Worm (Caenorhabditis elegans) whole organism, midembryonic: ENCODE measurements around the gene cyk-7.

Experiments used
- T22C8.4 ChIP-seq: fragments of 200-800 bp; sonication (Bioruptor generic); IDR thresholded peaks from 2 replicates; pipeline ENCODE4 v1.3.6; 2022; ENCODE audit warnings: missing genetic modification characterization, missing compliant biosample characterization
- cog-1 ChIP-seq: sonication (generic microtip); optimal IDR thresholded peaks from 2 replicates; lab custom pipeline; 2016; ENCODE audit warnings: missing genetic modification characterization, missing compliant biosample characterization
- flt-1 ChIP-seq: fragments of 200-800 bp; sonication (Bioruptor generic); IDR thresholded peaks from 2 replicates; pipeline ENCODE4 v1.3.6; 2022; ENCODE audit warnings: missing genetic modification characterization, missing compliant biosample characterization
- klf-2 ChIP-seq: fragments of 200-800 bp; sonication (Bioruptor generic); conservative IDR thresholded peaks from 2 replicates; pipeline ENCODE4 v1.3.6; 2022; ENCODE audit warnings: missing genetic modification reagents, missing genetic modification characterization, missing compliant biosample characterization
- med-1 ChIP-seq: sonication (generic microtip); optimal IDR thresholded peaks from 2 replicates; lab custom pipeline; 2017; ENCODE audit warnings: missing genetic modification characterization, mild to moderate bottlenecking, missing compliant biosample characterization, antibody characterized with exemption, missing genetic modification reagents; ENCODE audit not compliant: insufficient read depth
- ref-1 ChIP-seq: fragments of 200-800 bp; sonication (Bioruptor generic); conservative IDR thresholded peaks from 2 replicates; pipeline ENCODE4 v1.3.6; 2022; ENCODE audit warnings: missing genetic modification reagents, missing genetic modification characterization, missing compliant biosample characterization
- tab-1 ChIP-seq: fragments of 200-800 bp; sonication (Bioruptor generic); IDR thresholded peaks from 2 replicates; pipeline ENCODE4 v1.3.6; 2022; ENCODE audit warnings: missing genetic modification characterization, missing compliant biosample characterization
- ztf-23 ChIP-seq: fragments of 200-800 bp; sonication (Bioruptor generic); IDR thresholded peaks from 2 replicates; pipeline ENCODE4 v1.3.6; 2022; ENCODE audit warnings: missing genetic modification reagents, missing genetic modification characterization, missing compliant biosample characterization
- ztf-29 ChIP-seq: fragments of 200-800 bp; sonication (Bioruptor generic); IDR thresholded peaks from 2 replicates; pipeline ENCODE4 v1.3.6; 2022; ENCODE audit warnings: missing genetic modification reagents, missing genetic modification characterization, missing compliant biosample characterization

Gene cyk-7

ce11 chrIII:7824041-7824440, 28.8 kb upstream of the cyk-7 start:
- peak; percentile 56; the same call in 1 of the 2 replicates for TF ChIP-seq flt-1 (GFP tag; lab: Robert Waterston, UW)
- no peak for TF ChIP-seq cog-1

ce11 chrIII:7823285-7823684, 28.1 kb upstream of the cyk-7 start:
- TF ChIP-seq flt-1 (GFP tag; lab: Robert Waterston, UW) (no peak), cog-1 (no peak), T22C8.4 (GFP tag; lab: Robert Waterston, UW) (no peak), klf-2 (no peak), ref-1 (GFP tag; lab: Robert Waterston, UW) (no peak), ztf-23 (no peak), tab-1 (GFP tag; lab: Robert Waterston, UW) (no peak), med-1 (GFP tag; lab: Kevin White, UChicago) (no peak), ztf-29 (GFP tag; lab: Robert Waterston, UW) (no peak)

ce11 chrIII:7819866-7820265, 24.7 kb upstream of the cyk-7 start:
- no peak for TF ChIP-seq ref-1 (GFP tag; lab: Robert Waterston, UW)

ce11 chrIII:7818965-7819364, 23.8 kb upstream of the cyk-7 start:
- TF ChIP-seq klf-2 = no peak

ce11 chrIII:7816463-7816862, 21.3 kb upstream of the cyk-7 start:
- TF ChIP-seq med-1 (GFP tag; lab: Kevin White, UChicago) (no peak), ztf-29 (GFP tag; lab: Robert Waterston, UW) (no peak), klf-2 (no peak)

- TF ChIP-seq flt-1 (GFP tag; lab: Robert Waterston, UW) (no peak), klf-2 (no peak), med-1 (GFP tag; lab: Kevin White, UChicago) (no peak), cog-1 (no peak), tab-1 (GFP tag; lab: Robert Waterston, UW) (no peak), ztf-23 (no peak), ref-1 (GFP tag; lab: Robert Waterston, UW) (no peak), T22C8.4 (GFP tag; lab: Robert Waterston, UW) (no peak), ztf-29 (GFP tag; lab: Robert Waterston, UW) (no peak)
Observed at ce11 chrIII:7815571-7816348, 20.6 kb upstream of the cyk-7 start.

ce11 chrIII:7815056-7815366, 19.8 kb upstream of the cyk-7 start:
- no peak for TF ChIP-seq cog-1
- no peak for TF ChIP-seq ref-1 (GFP tag; lab: Robert Waterston, UW)

ce11 chrIII:7814159-7815055, 19.2 kb upstream of the cyk-7 start, which contains the start of gene egl-5:
egl-5 (plus strand) TSS chrIII:7814374.
- no peak for TF ChIP-seq cog-1
- no peak for TF ChIP-seq T22C8.4 (GFP tag; lab: Robert Waterston, UW)
- no peak for TF ChIP-seq med-1 (GFP tag; lab: Kevin White, UChicago)
- TF ChIP-seq klf-2 = no peak
- no peak for TF ChIP-seq tab-1 (GFP tag; lab: Robert Waterston, UW)
- no peak for TF ChIP-seq ref-1 (GFP tag; lab: Robert Waterston, UW)
- TF ChIP-seq flt-1 (GFP tag; lab: Robert Waterston, UW) = no peak
- no peak for TF ChIP-seq ztf-23
- no peak for TF ChIP-seq ztf-29 (GFP tag; lab: Robert Waterston, UW)

ce11 chrIII:7812208-7812880, 17.1 kb upstream of the cyk-7 start:
- TF ChIP-seq ztf-23 (peak; percentile 40; the same call in 1 of the 2 replicates), T22C8.4 (GFP tag; lab: Robert Waterston, UW) (no peak)

- no peak for TF ChIP-seq tab-1 (GFP tag; lab: Robert Waterston, UW)
- no peak for TF ChIP-seq klf-2
Observed at ce11 chrIII:7809033-7809432, 13.8 kb upstream of the cyk-7 start.

- no peak for TF ChIP-seq T22C8.4 (GFP tag; lab: Robert Waterston, UW)
- no peak for TF ChIP-seq cog-1
- no peak for TF ChIP-seq ztf-29 (GFP tag; lab: Robert Waterston, UW)
- no peak for TF ChIP-seq med-1 (GFP tag; lab: Kevin White, UChicago)
- TF ChIP-seq tab-1 (GFP tag; lab: Robert Waterston, UW) = no peak
- no peak for TF ChIP-seq ref-1 (GFP tag; lab: Robert Waterston, UW)
Observed at ce11 chrIII:7806947-7807346, 11.7 kb upstream of the cyk-7 start.
